Worm (Caenorhabditis elegans): Measurements from ENCODE around the gene unk-1.

ce11 chrX:8022728-8023127 lies 7.9 kb downstream of the unk-1 start:
- TF ChIP-seq him-1 (tag; optimal IDR thresholded peaks at IDR 0.05): no peak
- TF ChIP-seq dao-5 (tag; optimal IDR thresholded peaks at IDR 0.05): no peak

Data from whole organism, L4/young adult.